Worm (Caenorhabditis elegans): ENCODE measurements around the gene tut-1.

- TF ChIP-seq him-1 (tag; optimal IDR thresholded peaks at IDR 0.05), result no peak
- TF ChIP-seq W03F9.2 (tag; optimal IDR thresholded peaks at IDR 0.05), result no peak
These were observed 49.5 kb upstream of the tut-1 start for ce11 chrIV:171036-171435.
